Fruit fly (Drosophila melanogaster) whole organism, embryonic: ENCODE measurements around the gene SkpA.

Experiments used
- Adf1 ChIP-seq: fragments of 200-800 bp; sonication (Bioruptor generic); IDR thresholded peaks from 2 replicates; pipeline ENCODE4 v1.3.6; 2022; ENCODE audit warnings: missing biosample characterization, missing genetic modification characterization
- BEAF-32 ChIP-seq: fragments of 200-800 bp; sonication (Bioruptor generic); optimal IDR thresholded peaks from 3 replicates; lab custom pipeline; 2017; ENCODE audit warnings: missing biosample characterization, missing genetic modification characterization, mild to moderate bottlenecking, moderate library complexity, missing genetic modification reagents
- CG10321 ChIP-seq: fragments of 200-800 bp; sonication (Bioruptor generic); IDR thresholded peaks from 2 replicates; pipeline ENCODE4 v1.3.6; 2022; ENCODE audit warnings: missing biosample characterization, missing genetic modification characterization
- CG10543 ChIP-seq: fragments of 200-800 bp; sonication (Bioruptor generic); optimal IDR thresholded peaks from 3 replicates; lab custom pipeline; 2017; ENCODE audit warnings: missing biosample characterization, mild to moderate bottlenecking, missing genetic modification characterization, moderate library complexity
- CG11093 ChIP-seq: fragments of 200-800 bp; sonication (Bioruptor generic); IDR thresholded peaks from 3 replicates; pipeline ENCODE4 v1.3.6; 2022; ENCODE audit warnings: missing biosample characterization, missing genetic modification characterization
- CG12219 ChIP-seq: fragments of 200-800 bp; sonication (Bioruptor generic); optimal IDR thresholded peaks from 3 replicates; lab custom pipeline; 2018; ENCODE audit warnings: missing biosample characterization, mild to moderate bottlenecking, missing genetic modification characterization
- CG12659 ChIP-seq: fragments of 200-800 bp; sonication (Bioruptor generic); optimal IDR thresholded peaks from 3 replicates; lab custom pipeline; 2017; ENCODE audit warnings: mild to moderate bottlenecking, missing biosample characterization, missing genetic modification reagents, missing genetic modification characterization
- CG12942 ChIP-seq: fragments of 200-800 bp; sonication (Bioruptor generic); optimal IDR thresholded peaks from 3 replicates; lab custom pipeline; 2016; ENCODE audit warnings: missing biosample characterization, missing genetic modification characterization
- CG1647 ChIP-seq: fragments of 200-800 bp; sonication (Bioruptor generic); optimal IDR thresholded peaks from 3 replicates; lab custom pipeline; 2016; ENCODE audit warnings: missing biosample characterization, missing genetic modification characterization
- CG2120 ChIP-seq: fragments of 200-800 bp; sonication (Bioruptor generic); optimal IDR thresholded peaks from 3 replicates; lab custom pipeline; 2016; ENCODE audit warnings: missing biosample characterization, missing genetic modification characterization
- CG2129 ChIP-seq: fragments of 200-800 bp; sonication (Bioruptor generic); IDR thresholded peaks from 2 replicates; pipeline ENCODE4 v1.3.6; 2022; ENCODE audit warnings: missing biosample characterization, missing genetic modification characterization; ENCODE audit not compliant: partially characterized antibody
- CG30020 ChIP-seq: fragments of 200-800 bp; optimal IDR thresholded peaks from 2 replicates; lab custom pipeline; 2019; ENCODE audit warnings: missing biosample characterization, mild to moderate bottlenecking, missing genetic modification characterization, moderate library complexity
- CG4360 ChIP-seq: fragments of 200-800 bp; sonication (Bioruptor generic); IDR thresholded peaks from 2 replicates; pipeline ENCODE4 v1.3.6; 2022; ENCODE audit warnings: missing biosample characterization, missing genetic modification characterization
- CG7556 ChIP-seq: fragments of 200-800 bp; sonication (Bioruptor generic); optimal IDR thresholded peaks from 2 replicates; lab custom pipeline; 2017; ENCODE audit warnings: missing biosample characterization, mild to moderate bottlenecking, missing genetic modification characterization
- CG8290 ChIP-seq, 3 experiments: fragments of 200-800 bp; sonication (Bioruptor generic); optimal IDR thresholded peaks; 2 replicates each; lab custom pipeline; 2016 to 2019; ENCODE audit warnings: missing biosample characterization in 3 of 3, missing genetic modification characterization in 3 of 3, mild to moderate bottlenecking in 2 of 3, moderate library complexity in 1 of 3
- CG9727 ChIP-seq: fragments of 200-800 bp; sonication (Bioruptor generic); optimal IDR thresholded peaks from 3 replicates; lab custom pipeline; 2017; ENCODE audit warnings: missing biosample characterization, mild to moderate bottlenecking, missing genetic modification characterization
- Dll ChIP-seq: fragments of 200-800 bp; sonication (Bioruptor generic); IDR thresholded peaks from 4 replicates; pipeline ENCODE4 v1.3.6; 2022; ENCODE audit warnings: missing biosample characterization, missing genetic modification characterization; ENCODE audit not compliant: partially characterized antibody
- Dref ChIP-seq: fragments of 200-800 bp; sonication (Bioruptor generic); IDR thresholded peaks from 2 replicates; pipeline ENCODE4 v1.3.6; 2022; ENCODE audit warnings: missing biosample characterization, missing genetic modification characterization
- E2f2 ChIP-seq: fragments of 200-800 bp; sonication (Bioruptor generic); IDR thresholded peaks from 2 replicates; pipeline ENCODE4 v1.3.6; 2022; ENCODE audit warnings: missing biosample characterization, missing genetic modification characterization
- Ets97D ChIP-seq: fragments of 200-800 bp; sonication (Bioruptor generic); optimal IDR thresholded peaks from 3 replicates; lab custom pipeline; 2016; ENCODE audit warnings: missing biosample characterization, missing genetic modification characterization
- GATAe ChIP-seq: fragments of 200-800 bp; sonication (Bioruptor generic); conservative IDR thresholded peaks from 2 replicates; pipeline ENCODE4 v1.3.6; 2022; ENCODE audit warnings: missing biosample characterization, missing genetic modification characterization
- HLH4C ChIP-seq: fragments of 200-800 bp; sonication (Bioruptor generic); IDR thresholded peaks from 3 replicates; pipeline ENCODE4 v1.3.6; 2022; ENCODE audit warnings: missing biosample characterization, missing genetic modification characterization; ENCODE audit not compliant: partially characterized antibody
- Hmr ChIP-seq: fragments of 200-800 bp; sonication (Bioruptor generic); optimal IDR thresholded peaks from 3 replicates; lab custom pipeline; 2017; ENCODE audit warnings: mild to moderate bottlenecking, missing biosample characterization, missing genetic modification reagents, missing genetic modification characterization
- Med ChIP-seq: fragments of 200-800 bp; sonication (Bioruptor generic); peaks from one replicate; lab custom pipeline; 2016; ENCODE audit warnings: missing biosample characterization, missing genetic modification characterization, mild to moderate bottlenecking, inconsistent platforms, moderate library complexity
- Sin3A ChIP-seq: fragments of >200 bp; optimal IDR thresholded peaks from 2 replicates; lab custom pipeline; 2018
- TFAM ChIP-seq: fragments of 200-800 bp; sonication (Bioruptor generic); optimal IDR thresholded peaks from 2 replicates; lab custom pipeline; 2017; ENCODE audit warnings: missing biosample characterization, missing genetic modification characterization, inconsistent platforms
- al ChIP-seq: fragments of 200-800 bp; sonication (Bioruptor generic); IDR thresholded peaks from 2 replicates; pipeline ENCODE4 v1.3.6; 2022; ENCODE audit warnings: missing biosample characterization, missing genetic modification characterization
- crc ChIP-seq: fragments of 200-800 bp; sonication (Bioruptor generic); optimal IDR thresholded peaks from 2 replicates; lab custom pipeline; 2016; ENCODE audit warnings: missing biosample characterization, missing genetic modification characterization
- crol ChIP-seq: fragments of 200-800 bp; sonication (Bioruptor generic); IDR thresholded peaks from 2 replicates; pipeline ENCODE4 v1.3.6; 2022; ENCODE audit warnings: missing biosample characterization, missing genetic modification characterization
- crp ChIP-seq, 2 experiments: fragments of 200-800 bp; sonication (Bioruptor generic); optimal IDR thresholded peaks; 2 replicates in 1 of 2; 3 replicates in 1 of 2; lab custom pipeline; 2017; ENCODE audit warnings: missing biosample characterization in 2 of 2, missing genetic modification characterization in 2 of 2, mild to moderate bottlenecking in 1 of 2, moderate library complexity in 1 of 2
- cwo ChIP-seq: fragments of 200-800 bp; sonication (Bioruptor generic); optimal IDR thresholded peaks from 3 replicates; lab custom pipeline; 2017; ENCODE audit warnings: missing biosample characterization, missing genetic modification characterization, mild to moderate bottlenecking, moderate library complexity, missing genetic modification reagents
- dm ChIP-seq: fragments of 200-800 bp; sonication (Bioruptor generic); optimal IDR thresholded peaks from 3 replicates; lab custom pipeline; 2016; ENCODE audit warnings: missing biosample characterization, missing genetic modification characterization
- hbn ChIP-seq: fragments of 200-800 bp; sonication (Bioruptor generic); IDR thresholded peaks from 2 replicates; pipeline ENCODE4 v1.3.6; 2022; ENCODE audit warnings: missing biosample characterization, missing genetic modification characterization; ENCODE audit not compliant: partially characterized antibody
- inv ChIP-seq: fragments of 200-800 bp; sonication (Bioruptor generic); IDR thresholded peaks from 2 replicates; pipeline ENCODE4 v1.3.6; 2022; ENCODE audit warnings: missing biosample characterization, missing genetic modification characterization; ENCODE audit not compliant: partially characterized antibody
- jigr1 ChIP-seq: fragments of 200-800 bp; sonication (Bioruptor generic); IDR thresholded peaks from 3 replicates; pipeline ENCODE4 v1.3.6; 2022; ENCODE audit warnings: missing biosample characterization, missing genetic modification characterization
- lbe ChIP-seq: fragments of 200-800 bp; sonication (Bioruptor generic); optimal IDR thresholded peaks from 2 replicates; lab custom pipeline; 2016; ENCODE audit warnings: missing biosample characterization, mild to moderate bottlenecking, missing genetic modification characterization
- lmd ChIP-seq: fragments of 200-800 bp; sonication (Bioruptor generic); IDR thresholded peaks from 2 replicates; pipeline ENCODE4 v1.3.6; 2022; ENCODE audit warnings: missing biosample characterization, missing genetic modification characterization
- mld ChIP-seq: fragments of 200-800 bp; sonication (Bioruptor generic); IDR thresholded peaks from 3 replicates; pipeline ENCODE4 v1.3.6; 2022; ENCODE audit warnings: missing biosample characterization, missing genetic modification characterization; ENCODE audit not compliant: partially characterized antibody
- phol ChIP-seq: fragments of 200-800 bp; sonication (Bioruptor generic); optimal IDR thresholded peaks from 3 replicates; lab custom pipeline; 2018; ENCODE audit warnings: missing biosample characterization, mild to moderate bottlenecking, missing genetic modification characterization, moderate library complexity
- rib ChIP-seq: fragments of 200-800 bp; sonication (Bioruptor generic); IDR thresholded peaks from 2 replicates; pipeline ENCODE4 v1.3.6; 2022; ENCODE audit warnings: missing biosample characterization, missing genetic modification characterization
- row ChIP-seq: fragments of 200-800 bp; sonication (Bioruptor generic); IDR thresholded peaks from 3 replicates; pipeline ENCODE4 v1.3.6; 2022; ENCODE audit warnings: missing biosample characterization, missing genetic modification characterization
- sc ChIP-seq, 3 experiments: fragments of >200 bp in 2 of 3; fragments of 200-800 bp in 1 of 3; sonication (Bioruptor generic) in 1 of 3; optimal IDR thresholded peaks; 2 replicates in 2 of 3; 3 replicates in 1 of 3; lab custom pipeline; 2017; ENCODE audit warnings: mild to moderate bottlenecking in 1 of 3, missing biosample characterization in 1 of 3, missing genetic modification characterization in 1 of 3, missing genetic modification reagents in 1 of 3
- sd ChIP-seq: fragments of 200-800 bp; sonication (Bioruptor generic); optimal IDR thresholded peaks from 3 replicates; lab custom pipeline; 2018; ENCODE audit warnings: missing biosample characterization, mild to moderate bottlenecking, missing genetic modification characterization, moderate library complexity
- sens ChIP-seq: fragments of 200-800 bp; sonication (Bioruptor generic); peaks from one replicate; lab custom pipeline; 2016; ENCODE audit warnings: missing biosample characterization, missing genetic modification characterization
- trem ChIP-seq: fragments of 200-800 bp; optimal IDR thresholded peaks from 3 replicates; lab custom pipeline; 2019; ENCODE audit warnings: missing biosample characterization, mild to moderate bottlenecking, missing genetic modification characterization, moderate library complexity
- vnd ChIP-seq: fragments of 200-800 bp; sonication (Bioruptor generic); IDR thresholded peaks from 3 replicates; pipeline ENCODE4 v1.3.6; 2022; ENCODE audit warnings: missing biosample characterization, missing genetic modification characterization; ENCODE audit not compliant: partially characterized antibody
- vvl ChIP-seq: fragments of 200-800 bp; sonication (Bioruptor generic); IDR thresholded peaks from 2 replicates; pipeline ENCODE4 v1.3.6; 2022; ENCODE audit warnings: missing biosample characterization, missing genetic modification characterization
- zen2 ChIP-seq: fragments of 200-800 bp; sonication (Bioruptor generic); IDR thresholded peaks from 3 replicates; pipeline ENCODE4 v1.3.6; 2022; ENCODE audit warnings: missing biosample characterization, missing genetic modification characterization; ENCODE audit not compliant: partially characterized antibody

SkpA gene

dm6 chrX:635495-636142 is 20.3 kb upstream of the SkpA start, which contains the start of gene Dredd (continued):
- TF ChIP-seq CG1647 (GFP tag; lab: Kevin White, UChicago): no peak
- peak; percentile 100 for TF ChIP-seq vnd (GFP tag; lab: Robert Waterston, UW)
- no peak for TF ChIP-seq jigr1 (GFP tag; lab: Robert Waterston, UW)
- TF ChIP-seq CG2120 (GFP tag; lab: Kevin White, UChicago): peak; percentile 2
- TF ChIP-seq al: no peak
- TF ChIP-seq crp (GFP tag; optimal IDR thresholded peaks at IDR 0.05; lab: Kevin White, UChicago): no peak
- TF ChIP-seq HLH4C (GFP tag; lab: Robert Waterston, UW): peak; percentile 96
- peak; percentile 93 for TF ChIP-seq Dll
- no peak for TF ChIP-seq CG11093 (GFP tag; lab: Robert Waterston, UW)
- peak; percentile 11; the same call in 1 of the 2 replicates for TF ChIP-seq Adf1 (GFP tag; lab: Robert Waterston, UW)
- 0 out of 3 replicates have a peak, but pooled peaks have one; percentile 10 for TF ChIP-seq row (GFP tag; lab: Robert Waterston, UW)
- TF ChIP-seq cwo (GFP tag; lab: Kevin White, UChicago): peak; percentile 42
- no peak for TF ChIP-seq lmd (GFP tag; lab: Robert Waterston, UW)
- peak; percentile 36 for TF ChIP-seq phol (tag; lab: Kevin White, UChicago)
- TF ChIP-seq zen2 (GFP tag; lab: Robert Waterston, UW): peak; percentile 85
- peak; percentile 34 for TF ChIP-seq CG10543 (GFP tag; lab: Kevin White, UChicago)
- no peak for TF ChIP-seq TFAM
- peak; percentile 2 for TF ChIP-seq CG9727 (GFP tag; lab: Kevin White, UChicago)
- peak; percentile 61 for TF ChIP-seq Med (GFP tag; lab: Kevin White, UChicago)
- peak; percentile 50 for TF ChIP-seq CG8290 (GFP tag; optimal IDR thresholded peaks at IDR 0.05; lab: Kevin White, UChicago)
- peak; percentile 35 to 48 for TF ChIP-seq CG8290 (tag; optimal IDR thresholded peaks at IDR 0.05; lab: Kevin White, UChicago)
- TF ChIP-seq rib (GFP tag; lab: Robert Waterston, UW): peak; percentile 47; the same call in 1 of the 2 replicates
- TF ChIP-seq BEAF-32 (GFP tag; lab: Kevin White, UChicago): peak; percentile 95
- TF ChIP-seq trem: peak; percentile 63
- no peak for TF ChIP-seq sd (tag; lab: Kevin White, UChicago)
- no peak for TF ChIP-seq sc (optimal IDR thresholded peaks at IDR 0.05; lab: Kevin White, UChicago)
- TF ChIP-seq sc (GFP tag; optimal IDR thresholded peaks at IDR 0.05; lab: Kevin White, UChicago): no peak
- peak; percentile 28 for TF ChIP-seq Hmr (GFP tag; lab: Kevin White, UChicago)
- TF ChIP-seq crol: no peak
- TF ChIP-seq mld (GFP tag; lab: Robert Waterston, UW): peak; percentile 78; the same call in 2 of the 3 replicates
- TF ChIP-seq CG2129: peak; percentile 73
- peak; percentile 81 for TF ChIP-seq hbn (GFP tag; lab: Robert Waterston, UW)
- TF ChIP-seq CG12942 (GFP tag; lab: Kevin White, UChicago): no peak
- TF ChIP-seq CG7556: no peak
- peak; percentile 76 for TF ChIP-seq Dref
- peak; percentile 89 for TF ChIP-seq CG10321
- TF ChIP-seq CG12219 (GFP tag; lab: Kevin White, UChicago): no peak
- peak; percentile 76 for TF ChIP-seq sens (GFP tag; lab: Kevin White, UChicago)
- TF ChIP-seq dm: peak; percentile 17
- TF ChIP-seq vvl (GFP tag; lab: Robert Waterston, UW): 0 out of 2 replicates have a peak, but pooled peaks have one; percentile 19
- peak; percentile 40 for TF ChIP-seq CG30020 (tag; lab: Kevin White, UChicago)
- TF ChIP-seq Ets97D (GFP tag; lab: Kevin White, UChicago): peak; percentile 80
- peak; percentile 84 for TF ChIP-seq inv
- TF ChIP-seq GATAe: 0 out of 2 replicates have a peak, but pooled peaks have one; percentile 13
- peak; percentile 33 for TF ChIP-seq lbe (GFP tag; lab: Kevin White, UChicago)
- no peak for TF ChIP-seq crc
- no peak for TF ChIP-seq CG4360 (GFP tag; lab: Robert Waterston, UW)
- TF ChIP-seq CG12659 (GFP tag; lab: Kevin White, UChicago): peak; percentile 76
- TF ChIP-seq E2f2 (GFP tag; lab: Robert Waterston, UW): peak; percentile 40; the same call in 1 of the 2 replicates
- TF ChIP-seq Sin3A (lab: Kevin White, UChicago): peak; percentile 56
